Fruit fly (Drosophila melanogaster): ENCODE data around the gene nac.

Gene nac

DNA sequence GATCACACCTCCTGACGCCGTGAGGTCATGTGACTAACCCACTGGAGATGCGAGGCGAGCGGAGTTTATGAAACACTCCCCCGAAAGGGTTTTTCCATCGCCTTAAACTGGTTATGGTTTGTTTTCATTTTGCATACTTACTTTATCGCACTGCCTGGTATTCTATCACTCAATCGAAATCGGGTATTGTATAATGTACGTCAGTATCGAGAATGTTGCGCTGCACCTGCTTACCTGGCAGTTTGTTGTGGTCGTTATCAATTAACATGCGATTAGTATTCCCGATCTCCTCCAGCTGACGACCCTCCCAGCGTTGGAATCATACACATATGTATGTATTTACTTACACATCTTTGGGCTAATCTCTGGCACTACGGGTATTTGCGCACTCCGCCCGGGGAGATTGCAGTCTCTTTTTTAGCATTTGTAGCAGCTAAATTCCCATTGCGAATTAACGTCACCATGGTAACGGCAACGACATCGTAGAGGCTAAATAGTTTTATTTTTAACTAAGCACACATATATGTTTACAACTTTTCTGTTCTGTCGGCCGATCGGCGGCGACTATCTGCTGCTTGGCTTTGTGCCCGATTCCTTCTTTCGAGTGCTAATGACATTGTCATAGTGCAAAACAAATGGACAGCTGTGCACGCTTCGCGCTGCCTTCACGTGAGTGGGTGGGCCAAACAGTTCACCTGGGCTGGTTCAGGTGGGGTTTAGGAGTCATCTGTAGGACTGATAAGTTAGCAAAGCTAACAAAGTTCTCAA, 49.3 kb upstream of the nac start (continued):
- TF ChIP-seq CHES-1-like (GFP tag; optimal IDR thresholded peaks at IDR 0.05): no peak
- 0 out of 2 replicates have a peak, but pooled peaks have one; percentile 8 for TF ChIP-seq amos (GFP tag; IDR thresholded peaks at IDR 0.05; ENCODE audit: partially characterized antibody)
- 0 out of 2 replicates have a peak, but pooled peaks have one; percentile 4 for TF ChIP-seq CG9932 (GFP tag; IDR thresholded peaks at IDR 0.05)
- TF ChIP-seq CG8765 (GFP tag; IDR thresholded peaks at IDR 0.05): no peak
- 0 out of 3 replicates have a peak, but pooled peaks have one; percentile 16 for TF ChIP-seq CG2199 (GFP tag; IDR thresholded peaks at IDR 0.05)

dm6 chr3R:8349449-8350115, 45.8 kb upstream of the nac start, which contains the start of gene Atg13:
Gene Atg13, plus strand, starts transcription at chr3R:8349815.
- TF ChIP-seq CG14860 (GFP tag; IDR thresholded peaks at IDR 0.05; ENCODE audit: partially characterized antibody) (peak; percentile 68), CG8388 (GFP tag; optimal IDR thresholded peaks at IDR 0.05) (no peak), aop (GFP tag; IDR thresholded peaks at IDR 0.05) (no peak), CG4328 (GFP tag; optimal IDR thresholded peaks at IDR 0.05) (no peak), prd (optimal IDR thresholded peaks at IDR 0.05) (no peak), prd (GFP tag; IDR thresholded peaks at IDR 0.05) (peak; percentile 45; the same call in 2 of the 3 replicates), nom (GFP tag; optimal IDR thresholded peaks at IDR 0.05) (peak; percentile 98), CG12236 (GFP tag; optimal IDR thresholded peaks at IDR 0.05) (no peak), onecut (GFP tag; IDR thresholded peaks at IDR 0.05) (no peak), CG17328 (GFP tag; IDR thresholded peaks at IDR 0.05) (no peak), CG10565 (GFP tag; optimal IDR thresholded peaks at IDR 0.05) (no peak), Fer2 (tag; optimal IDR thresholded peaks at IDR 0.05) (no peak), jigr1 (GFP tag; IDR thresholded peaks at IDR 0.05) (no peak), her (GFP tag; optimal IDR thresholded peaks at IDR 0.05) (no peak), Hsf (GFP tag; optimal IDR thresholded peaks at IDR 0.05) (peak; percentile 31), ham (GFP tag; IDR thresholded peaks at IDR 0.05) (no peak), Poxn (GFP tag; IDR thresholded peaks at IDR 0.05) (no peak), CG10431 (GFP tag; optimal IDR thresholded peaks at IDR 0.05) (no peak), Neu2 (GFP tag; optimal IDR thresholded peaks at IDR 0.05; ENCODE audit: borderline replicate concordance) (no peak), corto (GFP tag; optimal IDR thresholded peaks at IDR 0.05) (no peak), odd (GFP tag; optimal IDR thresholded peaks at IDR 0.05) (no peak), gsb-n (tag; optimal IDR thresholded peaks at IDR 0.05) (no peak), tgo (GFP tag; IDR thresholded peaks at IDR 0.05) (no peak; the same call in 2 of the 3 replicates), ci (GFP tag; IDR thresholded peaks at IDR 0.05) (peak; percentile 39; the same call in 1 of the 3 replicates), zf30C (GFP tag; optimal IDR thresholded peaks at IDR 0.05) (no peak), CG11696 (GFP tag; IDR thresholded peaks at IDR 0.05) (no peak), CG18599 (GFP tag; optimal IDR thresholded peaks at IDR 0.05) (no peak), BtbVII (GFP tag; optimal IDR thresholded peaks at IDR 0.05) (no peak), CTCF (GFP tag; optimal IDR thresholded peaks at IDR 0.05) (no peak), Dp (GFP tag; optimal IDR thresholded peaks at IDR 0.05) (peak; percentile 51), CG1832 (GFP tag; optimal IDR thresholded peaks at IDR 0.05) (no peak), CG32767 (GFP tag; IDR thresholded peaks at IDR 0.05) (no peak), Hr39 (optimal IDR thresholded peaks at IDR 0.05) (no peak), CG13287 (GFP tag; IDR thresholded peaks at IDR 0.05; ENCODE audit: partially characterized antibody) (peak; percentile 72), HLH3B (GFP tag; IDR thresholded peaks at IDR 0.05) (no peak), luna (GFP tag; optimal IDR thresholded peaks at IDR 0.05) (no peak), CG12659 (GFP tag; optimal IDR thresholded peaks at IDR 0.05) (peak; percentile 58), gcm (GFP tag; optimal IDR thresholded peaks at IDR 0.05) (no peak), Eip74EF (GFP tag; optimal IDR thresholded peaks at IDR 0.05) (peak; percentile 49 to 64), knrl (GFP tag; IDR thresholded peaks at IDR 0.05; ENCODE audit: partially characterized antibody) (peak; percentile 73), dimm (GFP tag; IDR thresholded peaks at IDR 0.05) (no peak), CG6813 (GFP tag; optimal IDR thresholded peaks at IDR 0.05) (no peak)

Measured in whole organism, embryonic.